Worm (Caenorhabditis elegans): ENCODE measurements around the gene Y75B8A.19.

The Y75B8A.19 gene

DNA sequence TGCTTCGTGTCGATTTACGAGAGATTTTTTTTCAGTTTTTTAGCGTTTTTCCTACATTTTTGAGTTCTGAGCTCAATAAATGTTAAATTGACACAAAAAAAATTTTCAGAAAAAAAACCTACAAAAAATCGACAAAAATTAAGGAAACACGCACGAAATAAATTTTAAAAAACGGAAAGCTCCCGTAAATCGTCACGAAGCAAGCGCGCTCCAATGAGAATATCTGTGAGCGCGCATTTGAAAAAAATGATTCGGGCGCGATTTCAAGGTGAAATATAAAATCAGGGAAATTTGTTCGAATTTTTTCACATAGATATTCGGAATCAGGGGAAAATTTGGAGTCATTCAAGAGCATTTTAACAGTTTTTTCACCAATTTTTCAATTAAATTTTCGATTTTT, 3.2 kb upstream of the Y75B8A.19 start:
- no peak for TF ChIP-seq unc-62 (GFP tag; optimal IDR thresholded peaks at IDR 0.05)

DNA sequence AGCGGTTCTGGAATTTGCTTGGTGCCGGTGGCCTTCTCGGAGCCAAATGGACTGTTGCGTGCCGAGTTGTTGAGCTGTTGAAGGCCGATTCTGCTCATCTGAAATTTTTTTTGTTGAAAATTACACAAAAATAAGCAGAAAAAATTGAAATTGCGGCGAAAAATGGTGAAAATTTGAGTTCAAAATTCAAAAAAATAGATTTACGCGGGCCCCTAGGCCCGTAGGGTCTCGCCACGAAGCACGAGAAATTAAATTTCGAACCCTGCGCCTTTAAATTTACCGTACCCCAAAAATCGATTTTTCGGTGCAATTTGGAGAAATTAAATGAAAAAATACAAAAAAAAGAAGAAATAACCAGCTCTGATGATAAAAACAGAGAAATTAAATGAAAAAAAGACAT, 1.2 kb upstream of the Y75B8A.19 start, which contains the start of gene gmn-1:
gmn-1 (minus strand) TSS at position 98 of the 400 bp plus-strand sequence.
- no peak for TF ChIP-seq unc-62 (GFP tag; optimal IDR thresholded peaks at IDR 0.05)

DNA sequence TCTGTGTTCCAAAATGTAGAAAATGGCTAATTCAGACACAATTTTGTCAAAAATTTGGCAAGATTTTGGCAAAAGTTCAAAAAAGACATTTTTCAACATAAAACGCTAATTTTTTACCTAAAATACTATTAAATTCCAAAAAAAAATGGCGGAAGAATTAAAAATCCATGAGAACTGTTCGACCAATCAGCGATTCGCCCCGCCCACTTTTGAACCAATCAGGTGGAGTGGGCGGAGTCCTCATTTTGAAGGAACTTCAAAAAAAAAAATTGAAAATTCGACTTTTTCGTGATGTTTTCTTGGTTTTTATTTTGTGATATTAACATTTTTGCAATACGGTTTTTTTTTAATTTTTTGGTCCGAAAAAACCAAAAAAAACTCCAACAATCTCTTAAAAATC, 1.5 kb downstream of the Y75B8A.19 start:
- TF ChIP-seq unc-62 (GFP tag; optimal IDR thresholded peaks at IDR 0.05): no peak

DNA sequence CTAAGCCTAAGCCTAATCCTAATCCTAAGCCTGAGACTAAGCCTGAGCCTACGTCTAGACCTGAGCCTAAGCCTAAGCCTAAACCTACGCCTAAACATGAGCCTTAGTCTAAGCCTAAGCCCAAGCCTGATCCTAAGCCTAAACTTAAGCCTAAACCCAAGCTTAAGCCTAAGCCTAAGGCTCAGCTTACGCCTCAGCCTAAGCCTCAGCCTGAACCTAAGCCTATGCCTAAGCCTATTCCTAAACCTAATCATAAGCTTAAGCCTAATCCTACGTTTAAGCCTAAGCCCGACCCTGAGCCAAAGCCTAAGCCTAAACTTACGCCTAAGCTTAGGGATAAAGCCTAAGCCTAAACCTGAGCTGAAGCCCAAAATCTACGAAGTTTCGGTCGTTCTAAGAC, 3.8 kb downstream of the Y75B8A.19 start:
- TF ChIP-seq unc-62 (GFP tag; optimal IDR thresholded peaks at IDR 0.05): no peak

DNA sequence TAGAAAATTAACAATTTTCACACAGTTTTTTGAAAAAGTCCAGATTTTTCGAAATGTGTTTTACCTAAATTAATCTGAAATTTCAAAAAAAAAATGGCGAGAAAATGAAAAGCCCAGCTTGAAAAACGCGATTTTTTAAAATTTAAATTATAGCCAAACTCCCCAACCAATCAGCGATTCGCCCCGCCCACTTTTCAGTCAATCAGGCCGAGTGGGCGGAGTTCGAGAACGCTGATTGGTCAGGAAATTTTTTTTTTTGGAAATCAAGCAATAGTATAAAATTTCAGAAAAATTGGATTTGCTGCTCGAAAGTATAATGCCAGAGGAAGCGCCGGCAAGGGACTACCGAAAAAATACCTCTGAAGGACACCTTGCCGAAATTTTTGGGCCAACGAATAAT, 5.1 kb downstream of the Y75B8A.19 start:
- TF ChIP-seq unc-62 (GFP tag; optimal IDR thresholded peaks at IDR 0.05): no peak

DNA sequence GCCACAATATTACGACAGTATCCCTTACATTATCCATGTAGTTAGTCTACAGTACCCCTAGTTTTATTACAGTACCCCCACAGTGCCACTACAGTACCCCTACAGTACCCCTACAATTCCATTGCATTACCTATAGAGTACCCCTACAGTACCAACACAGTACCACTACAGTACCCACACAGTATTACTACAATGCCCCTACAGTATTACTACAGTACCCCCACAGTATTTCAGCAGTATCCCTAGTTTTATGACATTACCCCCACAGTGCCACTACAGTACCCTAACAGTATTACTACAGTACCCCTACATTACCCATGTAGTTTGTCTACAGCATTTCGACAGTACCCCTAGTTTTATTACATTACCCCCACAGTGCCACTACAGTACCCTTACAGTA, 7.1 kb downstream of the Y75B8A.19 start:
- TF ChIP-seq unc-62 (GFP tag; optimal IDR thresholded peaks at IDR 0.05): no peak

DNA sequence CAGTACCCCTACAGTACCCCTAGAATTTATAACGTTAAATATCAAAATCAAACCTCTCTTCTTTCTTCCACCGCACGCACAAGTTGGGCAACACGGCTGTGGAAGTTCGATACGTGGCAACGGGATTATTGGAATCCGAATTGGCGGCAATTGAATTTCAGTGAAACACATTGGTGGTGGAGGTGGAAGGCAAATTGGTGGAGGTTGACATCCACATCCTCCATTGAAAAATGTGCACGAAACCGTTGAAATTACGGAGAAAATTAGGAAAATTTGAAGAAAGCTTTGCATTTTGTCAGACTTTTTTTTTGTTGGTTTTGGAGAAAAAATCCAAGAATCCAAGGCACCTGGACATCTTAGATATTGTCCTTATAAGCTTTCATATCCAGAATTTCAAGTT, 8.9 kb downstream of the Y75B8A.19 start:
- no peak for TF ChIP-seq unc-62 (GFP tag; optimal IDR thresholded peaks at IDR 0.05)

DNA sequence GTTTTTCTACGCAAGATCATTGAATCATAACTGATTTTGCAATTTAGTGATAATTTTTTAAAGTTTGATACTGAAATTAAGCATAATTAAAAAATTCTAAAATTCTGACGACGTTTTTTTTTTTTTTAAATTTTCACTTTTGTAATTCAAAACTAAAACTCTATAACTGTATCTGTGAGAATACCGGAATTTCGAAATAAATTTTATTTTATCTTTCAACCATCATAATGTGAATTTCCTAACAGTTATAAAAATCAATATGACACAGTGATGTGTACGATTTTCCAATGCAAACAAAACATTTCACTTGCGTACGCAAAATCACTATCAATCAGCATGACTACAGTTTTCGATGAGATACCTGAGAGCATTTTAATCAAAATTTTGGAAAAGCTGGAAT, 9.5 kb downstream of the Y75B8A.19 start, which contains the start of the genes grl-15 and fbxa-89:
grl-15 (minus strand) TSS at position 101 of the 400 bp plus-strand sequence.
fbxa-89 (plus strand) TSS at position 271 of the 400 bp plus-strand sequence.
- TF ChIP-seq unc-62 (GFP tag; optimal IDR thresholded peaks at IDR 0.05): no peak

DNA sequence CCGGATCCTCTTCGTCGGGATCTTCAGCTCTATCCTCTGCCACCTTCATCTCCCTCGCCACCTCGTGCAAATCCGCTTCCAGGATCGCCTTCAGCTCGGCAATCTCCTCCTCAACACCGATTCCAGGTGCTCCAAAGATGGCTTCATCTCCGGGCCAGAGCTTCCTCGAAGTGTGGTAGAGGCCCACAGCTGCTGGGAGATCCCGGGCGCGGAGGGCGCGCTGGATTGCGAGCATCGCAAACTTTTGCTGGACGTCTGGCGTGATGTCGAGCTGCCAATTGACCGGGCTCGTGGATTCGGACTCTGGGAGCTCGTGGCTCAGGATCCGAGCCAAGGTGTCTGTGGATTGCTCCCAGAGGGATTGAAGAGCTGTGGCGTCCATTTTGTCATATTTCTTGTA, 19.1 kb downstream of the Y75B8A.19 start:
- no peak for TF ChIP-seq unc-62 (GFP tag; optimal IDR thresholded peaks at IDR 0.05)

DNA sequence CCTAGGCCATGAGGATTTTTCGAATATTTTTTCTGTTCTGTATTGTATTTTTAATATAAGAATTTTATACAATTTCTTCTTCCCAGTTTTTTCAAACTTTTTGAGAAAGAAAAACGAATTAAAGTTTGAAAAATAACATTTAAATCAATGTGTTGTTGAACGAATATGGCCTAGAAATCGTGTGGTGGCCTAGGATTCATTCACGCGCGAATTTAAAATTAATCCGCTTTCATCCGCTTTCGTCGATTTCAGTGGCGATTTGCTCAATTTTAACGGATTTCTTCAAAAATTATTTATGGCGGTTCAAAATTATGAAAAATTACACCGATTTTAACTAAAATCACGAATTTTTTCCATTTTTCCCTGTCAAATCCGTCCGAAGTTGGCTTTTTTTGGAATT, 20.9 kb downstream of the Y75B8A.19 start:
- TF ChIP-seq unc-62 (GFP tag; optimal IDR thresholded peaks at IDR 0.05): no peak

DNA sequence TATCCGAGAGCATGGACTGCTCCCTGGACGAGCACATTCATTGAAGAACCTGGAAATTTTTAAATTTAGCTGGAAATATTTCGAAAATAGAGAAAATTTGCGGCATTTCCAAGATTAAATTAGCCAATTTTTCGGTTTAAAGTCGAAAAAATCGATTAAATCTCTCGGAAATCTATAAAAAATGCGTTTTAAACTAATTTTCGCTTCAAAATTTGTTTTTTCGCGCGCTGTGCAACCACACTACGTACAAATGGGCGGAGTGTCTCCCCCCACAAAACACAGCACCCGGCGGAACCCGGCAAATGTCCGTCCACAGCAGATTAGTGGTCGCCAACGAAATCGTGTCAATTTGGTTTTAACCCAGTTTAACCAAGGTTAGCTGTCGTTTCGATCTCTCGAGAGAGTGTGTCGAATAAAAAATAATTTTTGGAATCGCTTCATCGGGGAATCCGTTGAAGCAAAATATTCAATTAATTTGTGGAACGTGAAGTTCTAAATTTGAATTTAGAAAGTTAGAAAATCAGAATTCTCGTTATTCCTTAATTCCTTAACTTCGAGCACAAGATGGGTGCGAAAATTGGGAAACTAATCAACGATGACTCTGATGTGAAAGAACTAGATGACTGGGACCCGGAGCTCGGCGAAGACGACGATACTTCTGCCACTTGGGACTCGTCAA, 23.8 kb downstream of the Y75B8A.19 start, which contains the start of the genes tim-1 and Y75B8A.23:
tim-1 (minus strand) TSS at position 51 of the 679 bp plus-strand sequence.
Y75B8A.23 (plus strand) TSS at position 547 of the 679 bp plus-strand sequence.
- no peak for TF ChIP-seq unc-62 (GFP tag; optimal IDR thresholded peaks at IDR 0.05)

DNA sequence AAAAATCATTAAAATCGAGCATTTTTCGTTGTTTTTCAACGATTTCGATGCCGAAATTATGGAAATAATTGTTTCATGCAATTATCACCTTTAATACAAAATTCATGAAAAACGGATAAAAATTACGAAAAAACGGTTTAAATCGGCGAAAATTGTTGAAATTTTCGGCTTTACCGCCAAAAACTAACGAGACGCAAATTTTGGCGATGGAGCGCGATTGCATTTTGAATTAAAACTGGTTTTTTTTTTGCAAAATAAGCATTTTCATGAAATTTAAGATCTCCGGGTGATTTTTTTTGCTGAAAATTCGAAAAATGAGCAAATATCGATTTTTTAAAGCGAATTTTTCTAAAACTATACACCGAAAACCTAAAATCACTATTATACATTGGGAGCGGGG, 24.7 kb downstream of the Y75B8A.19 start:
- no peak for TF ChIP-seq unc-62 (GFP tag; optimal IDR thresholded peaks at IDR 0.05)

DNA sequence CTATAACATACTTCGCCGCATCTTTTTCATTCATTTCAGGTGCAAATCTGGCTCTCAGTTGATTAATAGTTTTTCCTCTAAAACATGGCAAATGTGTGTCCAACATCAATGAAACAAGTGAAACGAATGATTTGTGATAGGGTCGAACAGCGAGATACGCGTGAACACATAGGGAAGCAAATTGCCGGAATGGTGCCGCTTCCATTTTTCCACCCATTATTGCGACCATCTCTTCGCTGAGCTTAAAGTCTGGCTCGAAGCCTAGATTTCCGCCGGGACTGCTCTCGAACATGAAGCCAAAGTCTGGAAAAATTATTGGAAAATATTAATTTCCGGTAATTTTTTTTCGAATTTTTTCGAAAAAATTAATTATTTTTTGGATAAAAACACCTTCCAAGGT, 26.9 kb downstream of the Y75B8A.19 start:
- TF ChIP-seq unc-62 (GFP tag; optimal IDR thresholded peaks at IDR 0.05): no peak

DNA sequence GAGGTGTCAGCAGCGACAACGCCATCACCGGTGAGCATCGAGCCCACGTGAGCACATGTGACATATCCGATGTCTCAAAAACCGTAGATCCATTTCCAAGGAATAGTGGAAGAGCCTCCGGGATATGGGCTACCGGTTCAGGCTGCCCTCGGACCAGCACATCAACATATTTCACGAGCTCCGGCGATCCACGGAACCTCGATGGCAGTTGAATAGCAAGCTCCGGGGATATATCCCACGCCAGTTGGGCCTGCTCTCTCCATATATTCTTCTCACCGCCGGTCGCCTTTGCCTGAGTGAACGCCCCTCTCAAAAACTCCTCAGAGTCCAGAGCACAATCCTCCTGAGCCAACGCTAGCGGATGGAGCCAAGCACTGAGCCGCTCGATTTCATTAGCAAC, 33.4 kb downstream of the Y75B8A.19 start:
- no peak for TF ChIP-seq unc-62 (GFP tag; optimal IDR thresholded peaks at IDR 0.05)

DNA sequence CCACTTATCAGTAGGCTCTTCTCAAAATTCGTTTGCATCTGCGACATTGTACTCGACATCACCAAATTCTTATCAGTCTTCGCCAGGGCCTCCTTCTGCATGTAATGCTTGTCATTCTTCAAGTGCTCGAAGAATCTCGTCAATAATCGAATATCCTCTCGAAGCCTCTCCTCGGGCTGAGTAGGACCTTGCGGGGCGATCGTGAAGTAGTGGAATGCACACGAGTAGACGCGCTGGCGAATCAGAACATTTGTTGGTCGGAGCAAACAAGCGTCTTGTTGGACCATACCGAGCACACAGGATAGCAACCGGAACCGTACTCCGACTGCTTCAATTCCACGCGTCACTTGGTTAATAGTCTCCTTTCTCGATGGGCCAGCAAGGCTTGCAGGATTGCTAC, 34.0 kb downstream of the Y75B8A.19 start:
- no peak for TF ChIP-seq unc-62 (GFP tag; optimal IDR thresholded peaks at IDR 0.05)

DNA sequence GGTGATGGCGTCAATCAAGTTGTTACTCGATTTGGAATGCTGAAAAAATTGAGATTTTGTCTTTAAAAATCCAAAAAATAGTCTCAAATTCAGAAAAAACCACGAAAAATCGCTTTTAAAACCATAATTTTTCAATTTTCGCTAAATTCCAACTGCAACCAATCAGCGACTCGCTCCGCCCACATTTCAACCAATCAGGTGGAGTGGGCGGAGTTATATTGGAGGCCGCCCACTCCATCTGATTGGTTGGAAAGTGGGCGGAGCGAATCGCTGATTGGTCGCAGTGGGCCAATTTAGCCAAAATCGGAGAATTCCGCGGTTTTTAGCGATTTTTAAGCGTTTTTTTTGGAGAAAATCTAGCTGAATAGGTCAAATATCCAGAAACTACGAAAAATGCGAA, 43.4 kb downstream of the Y75B8A.19 start:
- no peak for TF ChIP-seq unc-62 (GFP tag; optimal IDR thresholded peaks at IDR 0.05)

DNA sequence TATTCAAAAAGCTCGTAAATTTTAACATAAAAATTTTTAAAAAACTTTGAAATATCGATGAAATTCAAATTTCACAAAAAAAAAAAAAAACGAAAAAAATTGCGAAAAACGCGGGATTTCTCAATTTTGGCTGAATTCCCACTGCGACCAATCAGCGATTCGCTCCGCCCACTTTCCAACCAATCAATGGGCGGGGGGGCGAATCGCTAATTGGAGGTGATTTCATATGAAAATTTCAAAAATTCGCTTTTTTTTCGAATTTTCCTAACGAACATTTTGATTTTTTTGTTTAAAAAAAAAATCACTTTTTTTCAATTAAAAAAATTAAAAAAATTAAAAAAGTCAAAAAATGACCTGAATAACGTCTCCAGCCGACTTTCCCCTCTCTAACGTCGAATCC, 44.0 kb downstream of the Y75B8A.19 start:
- no peak for TF ChIP-seq unc-62 (GFP tag; optimal IDR thresholded peaks at IDR 0.05)
